Fruit fly (Drosophila melanogaster): ENCODE results near the gene Gyc76C.

Gyc76C gene

DNA sequence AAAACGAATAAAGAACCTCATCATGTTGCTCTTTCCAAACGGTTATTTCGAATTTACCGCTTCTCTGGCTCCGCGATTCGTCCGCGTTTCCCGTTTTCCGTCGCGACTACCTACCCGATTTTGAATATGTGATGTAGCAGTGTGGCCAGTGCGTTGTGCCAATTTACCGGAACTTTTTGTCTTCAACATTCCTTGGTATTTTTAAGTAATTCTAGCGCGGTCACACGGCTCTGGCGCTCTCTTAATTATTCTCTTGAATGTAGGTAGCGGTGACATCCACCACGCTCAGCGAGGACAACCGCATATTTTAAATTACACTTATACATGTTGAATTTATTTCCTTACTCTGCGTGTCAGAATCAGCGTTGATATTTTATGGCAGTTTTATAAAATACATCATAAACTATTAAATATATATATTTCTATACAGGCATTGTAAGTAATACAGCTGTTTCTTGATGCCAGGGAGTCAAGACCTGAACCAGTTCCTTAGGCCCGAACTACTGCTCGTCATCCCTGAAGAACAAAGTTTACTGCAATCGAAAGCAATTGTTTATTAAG, at the start of gene Gyc76C, which contains the start of the genes CG42637 and SREBP (continued):
- TF ChIP-seq amos (GFP tag; IDR thresholded peaks at IDR 0.05; ENCODE audit: partially characterized antibody) (peak; percentile 62; the same call in 1 of the 2 replicates), gem (tag; optimal IDR thresholded peaks at IDR 0.05) (peak; percentile 11), CG13894 (tag; optimal IDR thresholded peaks at IDR 0.05) (peak; percentile 64), gfzf (GFP tag; optimal IDR thresholded peaks at IDR 0.05) (peak; percentile 96), CG6813 (GFP tag; optimal IDR thresholded peaks at IDR 0.05) (no peak), CG6765 (GFP tag; optimal IDR thresholded peaks at IDR 0.05) (peak; percentile 1), ham (GFP tag; IDR thresholded peaks at IDR 0.05) (no peak), pb (GFP tag; optimal IDR thresholded peaks at IDR 0.05) (peak; percentile 13), Jarid2 (GFP tag; optimal IDR thresholded peaks at IDR 0.05) (peak; percentile 71), CG30020 (tag; optimal IDR thresholded peaks at IDR 0.05) (peak; percentile 42), CG12071 (GFP tag; optimal IDR thresholded peaks at IDR 0.05) (peak; percentile 6), CG8290 (GFP tag; optimal IDR thresholded peaks at IDR 0.05) (peak; percentile 55), CG8290 (tag; optimal IDR thresholded peaks at IDR 0.05) (peak in 1 of 2 experiments; percentile 82), D19B (GFP tag; optimal IDR thresholded peaks at IDR 0.05) (no peak), CG14441 (GFP tag; IDR thresholded peaks at IDR 0.05) (no peak), Meics (GFP tag; optimal IDR thresholded peaks at IDR 0.05) (peak; percentile 7), eyg (GFP tag; optimal IDR thresholded peaks at IDR 0.05) (no peak), CG34224 (GFP tag; IDR thresholded peaks at IDR 0.05; ENCODE audit: partially characterized antibody) (peak; percentile 55; the same call in 2 of the 3 replicates), C15 (GFP tag; IDR thresholded peaks at IDR 0.05) (no peak), stc (GFP tag; IDR thresholded peaks at IDR 0.05) (peak; percentile 43; the same call in 1 of the 2 replicates), gce (GFP tag; IDR thresholded peaks at IDR 0.05) (peak; percentile 11; the same call in 1 of the 3 replicates), sr (GFP tag; IDR thresholded peaks at IDR 0.05) (peak; percentile 66; the same call in 1 of the 3 replicates), CG7928 (GFP tag; optimal IDR thresholded peaks at IDR 0.05) (peak; percentile 98), Myb (GFP tag; optimal IDR thresholded peaks at IDR 0.05) (peak; percentile 87), Ets97D (GFP tag; optimal IDR thresholded peaks at IDR 0.05) (peak; percentile 85), CG10979 (tag; optimal IDR thresholded peaks at IDR 0.05) (no peak), inv (GFP tag; IDR thresholded peaks at IDR 0.05; ENCODE audit: partially characterized antibody) (peak; percentile 40; the same call in 1 of the 2 replicates), Med (GFP tag) (peak; percentile 91), stwl (tag; optimal IDR thresholded peaks at IDR 0.05) (peak; percentile 95), Dp (GFP tag; optimal IDR thresholded peaks at IDR 0.05) (peak; percentile 84), CG42726 (GFP tag; IDR thresholded peaks at IDR 0.05; ENCODE audit: partially characterized antibody) (peak; percentile 75), Atf6 (GFP tag; IDR thresholded peaks at IDR 0.05) (peak; percentile 4; the same call in 1 of the 2 replicates), Scr (GFP tag; IDR thresholded peaks at IDR 0.05; ENCODE audit: partially characterized antibody) (peak; percentile 15; the same call in 1 of the 2 replicates), CG4424 (GFP tag; optimal IDR thresholded peaks at IDR 0.05) (peak; percentile 2), CG11504 (tag; optimal IDR thresholded peaks at IDR 0.05) (peak; percentile 35), ken (GFP tag; IDR thresholded peaks at IDR 0.05) (no peak), Bdp1 (GFP tag; optimal IDR thresholded peaks at IDR 0.05) (peak; percentile 1), CG18619 (GFP tag; optimal IDR thresholded peaks at IDR 0.05) (peak; percentile 2), Adf1 (GFP tag; IDR thresholded peaks at IDR 0.05) (peak; percentile 25; the same call in 1 of the 2 replicates), CG3838 (GFP tag; optimal IDR thresholded peaks at IDR 0.05) (peak; percentile 11), Deaf1 (tag; optimal IDR thresholded peaks at IDR 0.05) (peak; percentile 34), so (GFP tag; IDR thresholded peaks at IDR 0.05) (no peak; the same call in 2 of the 3 replicates), oc (tag; optimal IDR thresholded peaks at IDR 0.05) (peak; percentile 10), bbx (GFP tag; IDR thresholded peaks at IDR 0.05; ENCODE audit: partially characterized antibody) (peak; percentile 54; the same call in 1 of the 2 replicates), HmgZ (tag; optimal IDR thresholded peaks at IDR 0.05) (peak; percentile 63), Sin3A (optimal IDR thresholded peaks at IDR 0.05) (peak; percentile 47), CG12659 (GFP tag; optimal IDR thresholded peaks at IDR 0.05) (peak; percentile 75), repo (GFP tag; optimal IDR thresholded peaks at IDR 0.05) (peak; percentile 12), gcm2 (GFP tag; optimal IDR thresholded peaks at IDR 0.05) (no peak), CTCF (GFP tag; optimal IDR thresholded peaks at IDR 0.05) (peak; percentile 75)
